Fruit fly (Drosophila melanogaster) whole organism, wandering third instar larva: ENCODE data around the gene Galphaf.

Experiments used
- jim ChIP-seq: fragments of 175-275, 200-325 bp; sonication (Bioruptor generic); optimal IDR thresholded peaks from 2 replicates; lab custom pipeline; 2016; ENCODE audit warnings: missing biosample characterization, mild to moderate bottlenecking, missing genetic modification characterization
- pan ChIP-seq: fragments of >200 bp; optimal IDR thresholded peaks from 2 replicates; lab custom pipeline; 2017

- TF ChIP-seq jim (GFP tag; lab: Kevin White, UChicago): no peak
- no peak for TF ChIP-seq pan
Observed at dm6 chr3L:16690055-16690454, 22.3 kb upstream of the Galphaf start.
